In genomic region chrX:8787689-8788222, ce11 we compare ENCODE assay signal across 1 worm cellular context.
TF ChIP-seq lines count a peak whose summit lies in the region.

No protein-coding gene starts in this region.

TF ChIP-seq in whole organism, L2 larva, 48 proteins besides CTCF, POLR2A, EP300 and RAD21 (continued from another document):
- no peak for TF ChIP-seq nhr-10 (tag; optimal IDR thresholded peaks at IDR 0.05; lab: Kevin White, UChicago)
- no peak for TF ChIP-seq crh-2 (tag; optimal IDR thresholded peaks at IDR 0.05; lab: Kevin White, UChicago)
- no peak for TF ChIP-seq gmeb-1 (tag; optimal IDR thresholded peaks at IDR 0.05; lab: Kevin White, UChicago)
- TF ChIP-seq C34F6.9 (tag; optimal IDR thresholded peaks at IDR 0.05; lab: Kevin White, UChicago), result no peak
- no peak for TF ChIP-seq zag-1 (tag; optimal IDR thresholded peaks at IDR 0.05; lab: Kevin White, UChicago)
- TF ChIP-seq nhr-77 (tag; optimal IDR thresholded peaks at IDR 0.05; lab: Kevin White, UChicago), result no peak
TF ChIP-seq in whole organism, L2 larva: peak in this region for 3.
